Worm (Caenorhabditis elegans) whole organism, L1 larva: Measurements from ENCODE around the gene suox-1.
A peak's percentile ranks its signal among the peaks of the same experiment; 100 is the strongest.

ENCODE experiments used
- F16B12.6 ChIP-seq: fragments of 150-350 bp; optimal IDR thresholded peaks from 2 replicates; lab custom pipeline; 2014; ENCODE audit warnings: missing biosample characterization, missing genetic modification characterization
- Y116A8C.19 ChIP-seq: sonication (generic microtip); optimal IDR thresholded peaks from 2 replicates; lab custom pipeline; 2016; ENCODE audit warnings: missing compliant biosample characterization, missing genetic modification characterization, borderline replicate concordance
- aha-1 ChIP-seq: fragments of 150-350 bp; optimal IDR thresholded peaks from 2 replicates; lab custom pipeline; 2014; ENCODE audit warnings: missing biosample characterization, missing genetic modification characterization
- aly-2 ChIP-seq: fragments of 150-350 bp; optimal IDR thresholded peaks from 2 replicates; lab custom pipeline; 2014; ENCODE audit warnings: missing biosample characterization, missing genetic modification characterization
- ama-1 ChIP-seq: fragments of 150-350 bp; optimal IDR thresholded peaks from 2 replicates; lab custom pipeline; 2014
- ceh-63 ChIP-seq: fragments of 200-800 bp; sonication (Bioruptor generic); optimal IDR thresholded peaks from 2 replicates; lab custom pipeline; 2018; ENCODE audit warnings: mild to moderate bottlenecking, missing genetic modification characterization, missing compliant biosample characterization
- ceh-82 ChIP-seq, 3 experiments: fragments of 150-350 bp in 1 of 3; sonication (generic microtip) in 2 of 3; optimal IDR thresholded peaks; 2 replicates each; lab custom pipeline; 2014 to 2017; ENCODE audit warnings: missing biosample characterization in 3 of 3, missing genetic modification characterization in 3 of 3
- ceh-88 ChIP-seq: fragments of 200-800 bp; sonication (Bioruptor generic); IDR thresholded peaks from 2 replicates; pipeline ENCODE4 v1.3.6; 2022; ENCODE audit warnings: missing genetic modification characterization, missing compliant biosample characterization
- efl-1 ChIP-seq, 4 experiments: fragments of 150-350 bp; optimal IDR thresholded peaks in 3 of 4; peaks in 1 of 4; 1 replicate in 1 of 4; 2 replicates in 3 of 4; lab custom pipeline; 2014; ENCODE audit warnings: missing biosample characterization in 2 of 4, missing genetic modification characterization in 2 of 4, missing genetic modification reagents in 2 of 4
- egl-27 ChIP-seq, 2 experiments: fragments of 150-350 bp in 1 of 2; sonication (generic microtip); optimal IDR thresholded peaks; 3 replicates each; lab custom pipeline; 2017 to 2018; ENCODE audit warnings: missing biosample characterization in 2 of 2, missing genetic modification characterization in 2 of 2, missing genetic modification reagents in 2 of 2
- fkh-10 ChIP-seq: sonication (generic microtip); optimal IDR thresholded peaks from 2 replicates; lab custom pipeline; 2017; ENCODE audit warnings: missing biosample characterization, missing genetic modification reagents, missing genetic modification characterization
- fos-1 ChIP-seq: fragments of 150-350 bp; optimal IDR thresholded peaks from 2 replicates; lab custom pipeline; 2014; ENCODE audit warnings: missing biosample characterization, missing genetic modification characterization
- grh-1 ChIP-seq: fragments of 200-800 bp; sonication (Bioruptor generic); IDR thresholded peaks from 2 replicates; pipeline ENCODE4 v1.3.6; 2022; ENCODE audit warnings: missing genetic modification reagents, missing genetic modification characterization, missing compliant biosample characterization
- hlh-4 ChIP-seq: sonication (generic microtip); optimal IDR thresholded peaks from 2 replicates; lab custom pipeline; 2016; ENCODE audit warnings: mild to moderate bottlenecking, missing genetic modification characterization, missing compliant biosample characterization
- hpl-2 ChIP-seq: fragments of 150-350 bp; optimal IDR thresholded peaks from 2 replicates; lab custom pipeline; 2014; ENCODE audit warnings: missing biosample characterization, missing genetic modification reagents, missing genetic modification characterization
- jun-1 ChIP-seq: fragments of 150-350 bp; optimal IDR thresholded peaks from 2 replicates; lab custom pipeline; 2014; ENCODE audit warnings: missing biosample characterization, missing genetic modification reagents, missing genetic modification characterization
- lin-13 ChIP-seq: fragments of 150-350 bp; optimal IDR thresholded peaks from 2 replicates; lab custom pipeline; 2014; ENCODE audit warnings: missing biosample characterization, missing genetic modification reagents, missing genetic modification characterization
- lin-14 ChIP-seq: fragments of 200-800 bp; sonication (Bioruptor generic); optimal IDR thresholded peaks from 2 replicates; lab custom pipeline; 2018; ENCODE audit warnings: mild to moderate bottlenecking, missing genetic modification characterization, moderate library complexity, missing compliant biosample characterization
- lin-39 ChIP-seq: fragments of 150-350 bp; optimal IDR thresholded peaks from 2 replicates; lab custom pipeline; 2014; ENCODE audit warnings: missing biosample characterization, missing genetic modification reagents, missing genetic modification characterization
- lir-3 ChIP-seq: sonication (generic microtip); optimal IDR thresholded peaks from 2 replicates; lab custom pipeline; 2016; ENCODE audit warnings: mild to moderate bottlenecking, missing genetic modification characterization, moderate library complexity, missing compliant biosample characterization; ENCODE audit not compliant: poor library complexity
- lsy-2 ChIP-seq, 2 experiments: fragments of 150-350 bp; optimal IDR thresholded peaks; 2 replicates each; lab custom pipeline; 2014; ENCODE audit warnings: missing biosample characterization in 2 of 2, missing genetic modification characterization in 2 of 2
- mdl-1 ChIP-seq, 2 experiments: fragments of 150-350 bp; optimal IDR thresholded peaks; 2 replicates each; lab custom pipeline; 2014 to 2017; ENCODE audit warnings: missing biosample characterization in 2 of 2, missing genetic modification characterization in 2 of 2, inconsistent platforms in 1 of 2
- mep-1 ChIP-seq: fragments of 150-350 bp; optimal IDR thresholded peaks from 2 replicates; lab custom pipeline; 2014; ENCODE audit warnings: missing biosample characterization, missing genetic modification characterization
- nhr-11 ChIP-seq: fragments of 150-350 bp; optimal IDR thresholded peaks from 2 replicates; lab custom pipeline; 2014; ENCODE audit warnings: missing biosample characterization, missing genetic modification characterization
- nhr-12 ChIP-seq: sonication (generic microtip); optimal IDR thresholded peaks from 2 replicates; lab custom pipeline; 2017; ENCODE audit warnings: missing biosample characterization, missing genetic modification characterization
- nhr-19 ChIP-seq: fragments of 200-800 bp; sonication (Bioruptor generic); conservative IDR thresholded peaks from 2 replicates; pipeline ENCODE4 v1.3.6; 2022; ENCODE audit warnings: missing genetic modification characterization, missing compliant biosample characterization
- nhr-20 ChIP-seq: sonication (generic microtip); optimal IDR thresholded peaks from 2 replicates; lab custom pipeline; 2016; ENCODE audit warnings: mild to moderate bottlenecking, missing genetic modification characterization, missing compliant biosample characterization
- nhr-237 ChIP-seq: fragments of 150-350 bp; optimal IDR thresholded peaks from 2 replicates; lab custom pipeline; 2014; ENCODE audit warnings: missing biosample characterization, missing genetic modification characterization
- nhr-47 ChIP-seq: sonication (generic microtip); optimal IDR thresholded peaks from 2 replicates; lab custom pipeline; 2016; ENCODE audit warnings: mild to moderate bottlenecking, missing genetic modification characterization, moderate library complexity, missing compliant biosample characterization
- nhr-71 ChIP-seq: sonication (generic microtip); optimal IDR thresholded peaks from 2 replicates; lab custom pipeline; 2016; ENCODE audit warnings: mild to moderate bottlenecking, missing genetic modification characterization, moderate library complexity, missing compliant biosample characterization
- nhr-84 ChIP-seq: sonication (generic microtip); optimal IDR thresholded peaks from 2 replicates; lab custom pipeline; 2017; ENCODE audit warnings: missing biosample characterization, missing genetic modification characterization
- nhr-85 ChIP-seq: sonication (generic microtip); peaks from one replicate; lab custom pipeline; 2016; ENCODE audit warnings: missing genetic modification characterization, inconsistent platforms, missing compliant biosample characterization
- pag-3 ChIP-seq: sonication (generic microtip); optimal IDR thresholded peaks from 2 replicates; lab custom pipeline; 2017; ENCODE audit warnings: missing genetic modification characterization, mild to moderate bottlenecking, missing compliant biosample characterization, antibody characterized with exemption, borderline replicate concordance; ENCODE audit not compliant: insufficient read depth
- pqm-1 ChIP-seq: sonication (generic microtip); optimal IDR thresholded peaks from 3 replicates; lab custom pipeline; 2017; ENCODE audit warnings: missing biosample characterization, missing genetic modification characterization
- skn-1 ChIP-seq: fragments of 150-350 bp; optimal IDR thresholded peaks from 2 replicates; lab custom pipeline; 2014; ENCODE audit warnings: missing biosample characterization, missing genetic modification characterization
- snpc-4 ChIP-seq: fragments of 150-350 bp; optimal IDR thresholded peaks from 2 replicates; lab custom pipeline; 2014; ENCODE audit warnings: missing biosample characterization, missing genetic modification characterization
- snu-23 ChIP-seq: sonication (generic microtip); optimal IDR thresholded peaks from 2 replicates; lab custom pipeline; 2016; ENCODE audit warnings: missing genetic modification characterization, missing compliant biosample characterization
- sox-4 ChIP-seq: sonication (generic microtip); optimal IDR thresholded peaks from 2 replicates; lab custom pipeline; 2016; ENCODE audit warnings: missing genetic modification characterization, missing compliant biosample characterization
- sptf-1 ChIP-seq: fragments of 150-350 bp; optimal IDR thresholded peaks from 2 replicates; lab custom pipeline; 2014; ENCODE audit warnings: missing biosample characterization, missing genetic modification characterization
- unc-130 ChIP-seq: fragments of 150-350 bp; optimal IDR thresholded peaks from 2 replicates; lab custom pipeline; 2017; ENCODE audit warnings: missing biosample characterization, missing genetic modification characterization, inconsistent platforms
- unc-30 ChIP-seq: sonication (generic microtip); optimal IDR thresholded peaks from 2 replicates; lab custom pipeline; 2017; ENCODE audit warnings: missing biosample characterization, missing genetic modification characterization
- unc-62 ChIP-seq: fragments of 150-350 bp; optimal IDR thresholded peaks from 2 replicates; lab custom pipeline; 2014; ENCODE audit warnings: missing biosample characterization, missing genetic modification reagents, missing genetic modification characterization
- unc-86 ChIP-seq: sonication (generic microtip); optimal IDR thresholded peaks from 2 replicates; lab custom pipeline; 2016; ENCODE audit warnings: missing genetic modification characterization, missing compliant biosample characterization
- vab-15 ChIP-seq: sonication (generic microtip); optimal IDR thresholded peaks from 2 replicates; lab custom pipeline; 2017; ENCODE audit warnings: missing genotype, mild to moderate bottlenecking, missing genetic modification characterization, missing compliant biosample characterization
- zip-4 ChIP-seq: fragments of 200-800 bp; sonication (Bioruptor generic); optimal IDR thresholded peaks from 2 replicates; lab custom pipeline; 2018; ENCODE audit warnings: mild to moderate bottlenecking, missing genetic modification characterization, moderate library complexity, missing compliant biosample characterization
- ztf-4 ChIP-seq: fragments of 150-350 bp; optimal IDR thresholded peaks from 2 replicates; lab custom pipeline; 2014; ENCODE audit warnings: missing biosample characterization, missing genetic modification characterization

suox-1 gene

ce11 chrX:15485262-15485661 is 12.1 kb upstream of the suox-1 start (continued):
- no peak for TF ChIP-seq ceh-88
- no peak for TF ChIP-seq unc-30 (tag; lab: Kevin White, UChicago)
- TF ChIP-seq nhr-20 (tag; lab: Kevin White, UChicago): no peak

ce11 chrX:15487162-15487561 is 10.2 kb upstream of the suox-1 start:
- TF ChIP-seq nhr-11 (tag; lab: Kevin White, UChicago) (no peak), hpl-2 (GFP tag; lab: Kevin White, UChicago) (no peak), aly-2 (tag; lab: Kevin White, UChicago) (no peak), ceh-88 (no peak), nhr-71 (tag; lab: Kevin White, UChicago) (no peak), nhr-85 (tag; lab: Kevin White, UChicago) (peak; percentile 3), lsy-2 (tag; optimal IDR thresholded peaks at IDR 0.05; lab: Kevin White, UChicago) (no peak), egl-27 (tag; optimal IDR thresholded peaks at IDR 0.05; lab: Kevin White, UChicago) (no peak), ceh-82 (tag; optimal IDR thresholded peaks at IDR 0.05; lab: Kevin White, UChicago) (no peak), nhr-12 (no peak), snpc-4 (tag; lab: Kevin White, UChicago) (no peak), nhr-84 (no peak), sox-4 (tag; lab: Kevin White, UChicago) (no peak), lin-14 (peak; percentile 25), efl-1 (optimal IDR thresholded peaks at IDR 0.05; lab: Kevin White, UChicago) (no peak), efl-1 (GFP tag; optimal IDR thresholded peaks at IDR 0.05 in 1 of 2; lab: Kevin White, UChicago) (peak in 1 of 2 experiments; percentile 27), aha-1 (tag; lab: Kevin White, UChicago) (no peak), lir-3 (tag; lab: Kevin White, UChicago) (no peak), ceh-63 (GFP tag; lab: Kevin White, UChicago) (no peak)
- TF ChIP-seq, all 84 proteins: peak for 3

ce11 chrX:15487806-15488205 is 9.5 kb upstream of the suox-1 start, which contains the start of gene H13N06.2:
TSS of gene H13N06.2 (plus strand) at chrX:15488106.
- TF ChIP-seq pag-3 (no peak), sptf-1 (tag; lab: Kevin White, UChicago) (no peak), jun-1 (tag; lab: Kevin White, UChicago) (no peak)

DNA sequence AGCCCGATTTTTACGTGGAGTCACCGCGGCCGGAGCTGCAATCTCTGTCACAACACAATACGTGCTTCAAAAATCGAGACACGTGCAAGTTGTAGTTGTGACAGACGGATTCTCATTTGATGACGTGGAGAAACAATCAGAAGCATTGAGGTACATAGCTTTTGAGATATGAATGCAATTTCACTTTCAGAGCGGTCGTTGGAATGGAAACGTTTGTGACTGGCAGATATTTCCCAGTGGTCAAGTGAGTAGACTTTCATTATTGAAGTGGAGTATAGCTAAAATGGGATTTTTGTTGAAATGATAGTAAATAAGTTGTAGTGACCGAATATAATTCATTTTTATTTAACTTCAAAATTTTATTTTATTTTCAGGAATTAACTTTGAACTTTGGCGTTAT is 6.2 kb upstream of the suox-1 start:
- TF ChIP-seq unc-130 (no peak), fos-1 (tag; lab: Kevin White, UChicago) (no peak), grh-1 (no peak), snu-23 (GFP tag; lab: Kevin White, UChicago) (no peak), aha-1 (tag; lab: Kevin White, UChicago) (no peak), nhr-84 (no peak), ztf-4 (tag; lab: Kevin White, UChicago) (no peak), vab-15 (no peak), pag-3 (no peak), mep-1 (tag; lab: Kevin White, UChicago) (no peak)

DNA sequence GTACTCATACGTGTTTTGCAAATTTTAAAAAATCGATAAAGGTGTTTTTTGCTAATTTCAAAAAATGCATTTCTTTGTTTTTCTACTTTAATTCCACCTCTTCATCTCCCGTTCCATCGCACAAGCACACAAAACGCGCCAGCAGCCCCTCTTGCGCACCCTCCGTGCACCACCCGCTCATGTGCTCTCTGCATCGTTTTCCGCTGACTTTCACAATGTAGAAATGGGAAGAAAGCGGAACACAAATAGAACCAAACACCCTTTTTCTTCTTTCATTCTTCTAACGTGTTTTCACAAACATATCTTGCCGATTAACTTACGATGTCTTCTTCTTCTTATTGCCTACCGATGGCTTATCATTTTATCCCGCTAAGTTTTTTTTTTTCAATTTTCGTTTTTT is 4.6 kb upstream of the suox-1 start:
- TF ChIP-seq pqm-1 (no peak), lin-13 (GFP tag; lab: Kevin White, UChicago) (no peak), nhr-237 (tag; lab: Kevin White, UChicago) (no peak), hlh-4 (tag; lab: Kevin White, UChicago) (no peak), mdl-1 (tag; optimal IDR thresholded peaks at IDR 0.05; lab: Kevin White, UChicago) (peak in 1 of 2 experiments; percentile 54), unc-130 (no peak), skn-1 (tag; lab: Kevin White, UChicago) (peak; percentile 76), vab-15 (no peak), nhr-19 (GFP tag; lab: Robert Waterston, UW) (peak; percentile 64), Y116A8C.19 (tag; lab: Kevin White, UChicago) (no peak), fkh-10 (GFP tag; lab: Kevin White, UChicago) (peak; percentile 7), unc-62 (GFP tag; lab: Kevin White, UChicago) (no peak), zip-4 (GFP tag; lab: Kevin White, UChicago) (peak; percentile 38), hpl-2 (GFP tag; lab: Kevin White, UChicago) (no peak), ceh-82 (tag; optimal IDR thresholded peaks at IDR 0.05; lab: Kevin White, UChicago) (peak; percentile 26 to 83 (median 72)), F16B12.6 (tag; lab: Kevin White, UChicago) (peak; percentile 41), nhr-47 (tag; lab: Kevin White, UChicago) (peak; percentile 75), lin-39 (peak; percentile 46), ama-1 (lab: Kevin White, UChicago) (no peak), fos-1 (tag; lab: Kevin White, UChicago) (no peak), unc-86 (peak; percentile 63), egl-27 (tag; optimal IDR thresholded peaks at IDR 0.05; lab: Kevin White, UChicago) (no peak), nhr-84 (no peak)
